Worm (Caenorhabditis elegans) whole organism, L2 larva: ENCODE measurements around the gene C01G6.3.

Source experiments
- ceh-16 ChIP-seq: fragments of 150-350 bp; optimal IDR thresholded peaks from 2 replicates; lab custom pipeline; 2014; ENCODE audit warnings: missing biosample characterization, missing genetic modification characterization
- snpc-4 ChIP-seq: fragments of 150-350 bp; optimal IDR thresholded peaks from 2 replicates; lab custom pipeline; 2014; ENCODE audit warnings: missing biosample characterization, missing genetic modification characterization
- unc-62 ChIP-seq: fragments of 150-350 bp; optimal IDR thresholded peaks from 2 replicates; lab custom pipeline; 2014; ENCODE audit warnings: missing biosample characterization, missing genetic modification reagents, missing genetic modification characterization
- ztf-11 ChIP-seq: sonication (generic microtip); optimal IDR thresholded peaks from 2 replicates; lab custom pipeline; 2017; ENCODE audit warnings: missing biosample characterization, missing genetic modification characterization

- no peak for TF ChIP-seq snpc-4 (tag; lab: Kevin White, UChicago)
- no peak for TF ChIP-seq ztf-11
- no peak for TF ChIP-seq ceh-16
- TF ChIP-seq unc-62 (GFP tag; lab: Kevin White, UChicago), result no peak
These were observed 33.4 kb upstream of the C01G6.3 start, which contains the start of gene T26C5.3 for ce11 chrII:9236283-9236682.
